Worm (Caenorhabditis elegans): ENCODE data around the gene let-721.

DNA sequence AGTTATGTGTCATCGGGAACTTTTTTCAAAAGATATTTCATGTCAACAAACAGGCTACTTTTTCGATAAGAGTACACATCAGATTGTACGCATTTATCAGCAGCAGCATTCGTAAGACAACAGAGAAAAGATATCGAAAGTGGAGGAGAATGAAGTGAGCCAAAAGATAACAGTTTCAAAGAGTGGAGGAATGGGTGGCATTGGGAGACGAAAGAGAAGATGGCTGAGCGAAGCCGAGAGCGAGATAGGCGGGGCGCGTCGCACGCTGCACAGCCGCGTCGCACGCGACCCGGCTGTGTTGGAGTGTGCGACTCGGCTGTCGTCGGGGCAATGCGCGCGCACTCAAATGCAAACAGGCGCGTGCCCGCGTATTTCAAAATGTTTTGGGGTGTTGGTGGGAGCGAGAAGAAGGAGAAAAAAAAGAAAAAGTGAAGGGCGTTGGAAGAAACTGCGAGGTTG lies 17.4 kb upstream of the let-721 start:
- TF ChIP-seq ceh-13 (GFP tag; optimal IDR thresholded peaks at IDR 0.05) (no peak), F13C5.2 (tag; optimal IDR thresholded peaks at IDR 0.05) (peak; percentile 29), B0310.2 (tag; optimal IDR thresholded peaks at IDR 0.05) (no peak), ama-1 (optimal IDR thresholded peaks at IDR 0.05) (no peak)
